Worm (Caenorhabditis elegans) whole organism, L4/young adult: ENCODE measurements around the gene zag-1.

Source experiments
- dao-5 ChIP-seq: sonication (generic microtip); optimal IDR thresholded peaks from 2 replicates; lab custom pipeline; 2016; ENCODE audit warnings: missing genotype, missing genetic modification characterization, moderate library complexity, missing compliant biosample characterization
- him-1 ChIP-seq: sonication (generic microtip); optimal IDR thresholded peaks from 2 replicates; lab custom pipeline; 2016; ENCODE audit warnings: missing genotype, missing genetic modification reagents, missing genetic modification characterization, missing compliant biosample characterization

- no peak for TF ChIP-seq dao-5
- no peak for TF ChIP-seq him-1 (tag; lab: Kevin White, UChicago)
Observed at ce11 chrIV:3875260-3875659, 19.6 kb downstream of the zag-1 start.
